Worm (Caenorhabditis elegans) whole organism, L4 larva: ENCODE results near the gene ttyh-1.

Experiments
- D1046.2 ChIP-seq: fragments of 200-800 bp; sonication (Bioruptor generic); IDR thresholded peaks from 2 replicates; pipeline ENCODE4 v1.3.6; 2022; ENCODE audit warnings: missing genetic modification characterization, missing compliant biosample characterization
- F26F4.8 ChIP-seq: fragments of 200-800 bp; sonication (Bioruptor generic); conservative IDR thresholded peaks from 2 replicates; pipeline ENCODE4 v1.3.6; 2022; ENCODE audit warnings: missing genetic modification characterization, missing compliant biosample characterization
- F37D6.2 ChIP-seq: sonication (generic microtip); optimal IDR thresholded peaks from 2 replicates; lab custom pipeline; 2016; ENCODE audit warnings: mild to moderate bottlenecking, missing genetic modification characterization, missing compliant biosample characterization
- F44E2.7 ChIP-seq: fragments of 200-800 bp; sonication (Bioruptor generic); IDR thresholded peaks from 2 replicates; pipeline ENCODE4 v2.1.2; 2022; ENCODE audit warnings: missing genetic modification characterization, missing compliant biosample characterization
- Y48G9A.11 ChIP-seq: fragments of 200-800 bp; sonication (Bioruptor generic); IDR thresholded peaks from 2 replicates; pipeline ENCODE4 v1.3.6; 2022; ENCODE audit warnings: missing genetic modification reagents, missing genetic modification characterization, missing compliant biosample characterization
- Y5F2A.4 ChIP-seq: fragments of 200-800 bp; sonication (Bioruptor generic); optimal IDR thresholded peaks from 2 replicates; lab custom pipeline; 2018; ENCODE audit warnings: mild to moderate bottlenecking, missing genetic modification characterization, missing compliant biosample characterization
- ZK546.5 ChIP-seq, 2 experiments: sonication (generic microtip); optimal IDR thresholded peaks; 2 replicates each; lab custom pipeline; 2017; ENCODE audit warnings: missing biosample characterization in 2 of 2, missing genetic modification characterization in 2 of 2
- ama-1 ChIP-seq: fragments of 150-350 bp; optimal IDR thresholded peaks from 2 replicates; lab custom pipeline; 2014; ENCODE audit warnings: inconsistent platforms, mixed read lengths
- attf-4 ChIP-seq: sonication (generic microtip); optimal IDR thresholded peaks from 3 replicates; lab custom pipeline; 2017; ENCODE audit warnings: missing biosample characterization, missing genetic modification characterization
- ceh-20 ChIP-seq: fragments of 200-800 bp; sonication (Bioruptor generic); IDR thresholded peaks from 2 replicates; pipeline ENCODE4 v1.3.6; 2022; ENCODE audit warnings: missing genetic modification reagents, missing genetic modification characterization, missing compliant biosample characterization
- daf-16 ChIP-seq, 3 experiments: sonication (generic microtip); optimal IDR thresholded peaks; 2 replicates each; lab custom pipeline; 2016 to 2017; ENCODE audit warnings: missing genetic modification characterization in 3 of 3, missing genetic modification reagents in 3 of 3, mild to moderate bottlenecking in 2 of 3, missing compliant biosample characterization in 2 of 3, missing biosample characterization in 1 of 3, moderate library complexity in 1 of 3
- daf-8 ChIP-seq: fragments of 200-800 bp; sonication (Bioruptor generic); IDR thresholded peaks from 2 replicates; pipeline ENCODE4 v1.3.6; 2022; ENCODE audit warnings: missing genetic modification characterization, missing compliant biosample characterization
- dve-1 ChIP-seq: sonication (generic microtip); optimal IDR thresholded peaks from 2 replicates; lab custom pipeline; 2017; ENCODE audit warnings: antibody characterized with exemption, mild to moderate bottlenecking, missing genetic modification characterization, missing compliant biosample characterization; ENCODE audit not compliant: insufficient read depth
- egl-27 ChIP-seq: sonication (generic microtip); optimal IDR thresholded peaks from 3 replicates; lab custom pipeline; 2017; ENCODE audit warnings: missing biosample characterization, missing genetic modification reagents, missing genetic modification characterization
- egl-43 ChIP-seq: fragments of 200-800 bp; sonication (Bioruptor generic); IDR thresholded peaks from 2 replicates; pipeline ENCODE4 v1.3.6; 2022; ENCODE audit warnings: missing genetic modification reagents, missing genetic modification characterization, missing compliant biosample characterization
- fos-1 ChIP-seq: fragments of 150-350 bp; optimal IDR thresholded peaks from 2 replicates; lab custom pipeline; 2014; ENCODE audit warnings: missing biosample characterization, missing genetic modification characterization
- gei-8 ChIP-seq: fragments of 200-800 bp; sonication (Bioruptor generic); optimal IDR thresholded peaks from 2 replicates; lab custom pipeline; 2018; ENCODE audit warnings: mild to moderate bottlenecking, missing genetic modification characterization, missing compliant biosample characterization
- hlh-30 ChIP-seq: sonication (generic microtip); optimal IDR thresholded peaks from 2 replicates; lab custom pipeline; 2017; ENCODE audit warnings: antibody characterized with exemption, mild to moderate bottlenecking, missing genetic modification characterization, missing compliant biosample characterization; ENCODE audit not compliant: insufficient read depth
- hmg-1.1 ChIP-seq: fragments of 200-800 bp; sonication (Bioruptor generic); IDR thresholded peaks from 2 replicates; pipeline ENCODE4 v1.3.6; 2022; ENCODE audit warnings: missing genetic modification reagents, missing genetic modification characterization, missing compliant biosample characterization
- lim-7 ChIP-seq: fragments of 200-800 bp; sonication (Bioruptor generic); IDR thresholded peaks from 2 replicates; pipeline ENCODE4 v1.3.6; 2022; ENCODE audit warnings: missing genetic modification characterization, missing compliant biosample characterization
- lin-13 ChIP-seq: fragments of 150-350 bp; optimal IDR thresholded peaks from 2 replicates; lab custom pipeline; 2014; ENCODE audit warnings: missing biosample characterization, missing genetic modification reagents, missing genetic modification characterization
- lin-15B ChIP-seq: fragments of 150-350 bp; sonication (generic microtip); optimal IDR thresholded peaks from 3 replicates; lab custom pipeline; 2014; ENCODE audit warnings: missing biosample characterization, missing genetic modification characterization
- lin-38 ChIP-seq: fragments of 200-800 bp; sonication (Bioruptor generic); IDR thresholded peaks from 2 replicates; pipeline ENCODE4 v1.3.6; 2022; ENCODE audit warnings: missing genetic modification reagents, missing genetic modification characterization, missing compliant biosample characterization
- lir-3 ChIP-seq: sonication (generic microtip); optimal IDR thresholded peaks from 2 replicates; lab custom pipeline; 2016; ENCODE audit warnings: mild to moderate bottlenecking, missing genetic modification characterization, missing compliant biosample characterization
- mdl-1 ChIP-seq, 2 experiments: fragments of 150-350 bp in 1 of 2; sonication (generic microtip) in 1 of 2; optimal IDR thresholded peaks; 2 replicates each; lab custom pipeline; 2014 to 2017; ENCODE audit warnings: missing biosample characterization in 2 of 2, missing genetic modification characterization in 2 of 2
- mdt-29 ChIP-seq: fragments of 200-800 bp; sonication (Bioruptor generic); IDR thresholded peaks from 2 replicates; pipeline ENCODE4 v1.3.6; 2022; ENCODE audit warnings: missing genetic modification reagents, missing genetic modification characterization, missing compliant biosample characterization
- mes-2 ChIP-seq: sonication (generic microtip); optimal IDR thresholded peaks from 2 replicates; lab custom pipeline; 2016; ENCODE audit warnings: missing genotype, mild to moderate bottlenecking, missing genetic modification characterization, missing compliant biosample characterization; ENCODE audit not compliant: poor library complexity, severe bottlenecking
- mxl-3 ChIP-seq: fragments of 200-800 bp; sonication (Bioruptor generic); optimal IDR thresholded peaks from 2 replicates; lab custom pipeline; 2018; ENCODE audit warnings: mild to moderate bottlenecking, missing genetic modification characterization, missing compliant biosample characterization
- nhr-102 ChIP-seq: sonication (generic microtip); optimal IDR thresholded peaks from 2 replicates; lab custom pipeline; 2016; ENCODE audit warnings: mild to moderate bottlenecking, missing genetic modification characterization, moderate library complexity, missing compliant biosample characterization
- nhr-11 ChIP-seq: fragments of 150-350 bp; optimal IDR thresholded peaks from 2 replicates; lab custom pipeline; 2014; ENCODE audit warnings: missing biosample characterization, missing genetic modification characterization
- nhr-237 ChIP-seq: sonication (generic microtip); optimal IDR thresholded peaks from 2 replicates; lab custom pipeline; 2017; ENCODE audit warnings: missing biosample characterization, missing genetic modification characterization
- nhr-25 ChIP-seq: sonication (generic microtip); optimal IDR thresholded peaks from 2 replicates; lab custom pipeline; 2017; ENCODE audit warnings: missing genetic modification characterization, mild to moderate bottlenecking, missing compliant biosample characterization, antibody characterized with exemption, moderate library complexity, borderline replicate concordance; ENCODE audit not compliant: insufficient read depth
- nhr-28 ChIP-seq: fragments of 150-350 bp; optimal IDR thresholded peaks from 2 replicates; lab custom pipeline; 2014; ENCODE audit warnings: missing biosample characterization, missing genetic modification characterization
- nhr-77 ChIP-seq: fragments of 150-350 bp; optimal IDR thresholded peaks from 2 replicates; lab custom pipeline; 2014; ENCODE audit warnings: missing biosample characterization, missing genetic modification characterization
- php-3 ChIP-seq: fragments of 200-800 bp; sonication (Bioruptor generic); IDR thresholded peaks from 2 replicates; pipeline ENCODE4 v1.3.6; 2022; ENCODE audit warnings: missing genetic modification reagents, missing genetic modification characterization, missing compliant biosample characterization
- pqm-1 ChIP-seq: sonication (generic microtip); optimal IDR thresholded peaks from 2 replicates; lab custom pipeline; 2017; ENCODE audit warnings: missing biosample characterization, missing genetic modification characterization
- sdz-12 ChIP-seq: fragments of 200-800 bp; sonication (Bioruptor generic); optimal IDR thresholded peaks from 2 replicates; lab custom pipeline; 2018; ENCODE audit warnings: mild to moderate bottlenecking, missing genetic modification characterization, missing compliant biosample characterization
- set-16 ChIP-seq: fragments of 200-800 bp; sonication (Bioruptor generic); IDR thresholded peaks from 2 replicates; pipeline ENCODE4 v1.3.6; 2022; ENCODE audit warnings: missing genetic modification reagents, missing genetic modification characterization, missing compliant biosample characterization
- skn-1 ChIP-seq: fragments of 150-350 bp; optimal IDR thresholded peaks from 2 replicates; lab custom pipeline; 2014; ENCODE audit warnings: missing biosample characterization, missing genetic modification characterization
- snpc-1.2 ChIP-seq: fragments of 200-800 bp; sonication (Bioruptor generic); IDR thresholded peaks from 2 replicates; pipeline ENCODE4 v1.3.6; 2022; ENCODE audit warnings: missing genetic modification reagents, missing genetic modification characterization, missing compliant biosample characterization
- tra-1 ChIP-seq: fragments of 200-800 bp; sonication (Bioruptor generic); IDR thresholded peaks from 2 replicates; pipeline ENCODE4 v1.3.6; 2022; ENCODE audit warnings: missing genetic modification reagents, missing genetic modification characterization, missing compliant biosample characterization
- unc-62 ChIP-seq, 3 experiments: fragments of 150-350 bp in 1 of 3; sonication (generic microtip); optimal IDR thresholded peaks in 2 of 3; peaks in 1 of 3; 1 replicate in 1 of 3; 2 replicates in 2 of 3; lab custom pipeline; 2014 to 2017; ENCODE audit warnings: missing biosample characterization in 3 of 3, missing genetic modification characterization in 3 of 3, missing genetic modification reagents in 3 of 3, missing genotype in 1 of 3
- vab-7 ChIP-seq: fragments of 200-800 bp; sonication (Bioruptor generic); IDR thresholded peaks from 2 replicates; pipeline ENCODE4 v1.3.6; 2022; ENCODE audit warnings: missing genetic modification reagents, missing genetic modification characterization, missing compliant biosample characterization
- ztf-7 ChIP-seq: fragments of 150-350 bp; optimal IDR thresholded peaks from 2 replicates; lab custom pipeline; 2014; ENCODE audit warnings: missing biosample characterization, missing genetic modification characterization

Gene ttyh-1

DNA sequence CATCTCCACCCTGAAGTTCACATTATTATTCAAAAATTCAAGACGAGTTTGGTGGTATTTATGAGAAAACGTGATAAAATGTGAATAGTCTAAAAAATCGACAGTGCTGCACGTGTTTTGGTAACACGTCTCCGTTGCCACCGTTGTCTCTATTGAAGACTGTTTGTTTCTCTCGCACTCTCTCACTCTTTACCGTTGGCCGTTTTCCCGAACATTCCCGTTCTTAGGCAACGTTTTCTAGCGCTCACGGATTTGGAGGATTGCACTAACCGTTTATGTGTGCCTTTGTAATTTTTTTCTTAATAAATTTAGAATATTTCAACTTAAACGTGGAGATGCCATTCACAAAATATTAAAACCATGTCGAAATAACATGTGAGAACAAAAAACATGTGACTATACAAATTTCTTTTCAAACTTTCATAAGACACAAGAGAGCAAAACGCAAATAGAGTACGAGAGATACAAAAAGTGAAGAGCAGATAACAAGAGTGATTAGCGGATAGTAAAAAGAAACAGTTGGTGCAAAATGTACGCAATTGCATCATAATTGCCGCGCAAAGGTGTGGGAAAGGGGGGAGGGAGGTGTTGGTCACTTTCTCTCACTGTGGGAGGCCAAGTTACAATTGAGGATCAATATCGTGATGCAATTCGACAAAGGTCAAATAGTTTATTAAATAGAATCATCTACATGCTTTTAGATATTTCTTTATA, 46.5 kb downstream of the ttyh-1 start, which contains the start of gene pek-1 (continued):
- TF ChIP-seq mxl-3 (GFP tag; lab: Kevin White, UChicago) = peak; percentile 89
- 0 out of 2 replicates have a peak, but pooled peaks have one; percentile 11 for TF ChIP-seq hmg-1.1 (GFP tag; lab: Robert Waterston, UW)
- no peak for TF ChIP-seq unc-62 (GFP tag; optimal IDR thresholded peaks at IDR 0.05 in 1 of 2; lab: Kevin White, UChicago)
- TF ChIP-seq unc-62 (tag; optimal IDR thresholded peaks at IDR 0.05; lab: Kevin White, UChicago) = no peak
- TF ChIP-seq set-16 (GFP tag; lab: Robert Waterston, UW) = no peak
- no peak for TF ChIP-seq nhr-237 (tag; lab: Kevin White, UChicago)
- TF ChIP-seq nhr-77 (tag; lab: Kevin White, UChicago) = peak; percentile 3
- TF ChIP-seq nhr-11 (tag; lab: Kevin White, UChicago) = peak; percentile 27
- TF ChIP-seq egl-43 (GFP tag; lab: Robert Waterston, UW) = no peak
- TF ChIP-seq mes-2 = peak; percentile 33
- TF ChIP-seq lin-15B = no peak
- peak; percentile 60 for TF ChIP-seq dve-1
- peak; percentile 80 for TF ChIP-seq hlh-30 (tag; lab: Kevin White, UChicago)
- TF ChIP-seq ztf-7 (tag; lab: Kevin White, UChicago) = peak; percentile 9
- no peak for TF ChIP-seq D1046.2
- TF ChIP-seq nhr-25 (tag; lab: Kevin White, UChicago) = peak; percentile 39
- no peak for TF ChIP-seq vab-7 (GFP tag; lab: Robert Waterston, UW)
- TF ChIP-seq skn-1 (tag; lab: Kevin White, UChicago) = no peak
- TF ChIP-seq daf-16 (GFP tag; optimal IDR thresholded peaks at IDR 0.05; lab: Kevin White, UChicago) = peak in 1 of 2 experiments; percentile 31
- peak; percentile 55 for TF ChIP-seq daf-16 (tag; optimal IDR thresholded peaks at IDR 0.05; lab: Kevin White, UChicago)
- TF ChIP-seq lir-3 = no peak
- TF ChIP-seq snpc-1.2 (GFP tag; lab: Robert Waterston, UW) = no peak

DNA sequence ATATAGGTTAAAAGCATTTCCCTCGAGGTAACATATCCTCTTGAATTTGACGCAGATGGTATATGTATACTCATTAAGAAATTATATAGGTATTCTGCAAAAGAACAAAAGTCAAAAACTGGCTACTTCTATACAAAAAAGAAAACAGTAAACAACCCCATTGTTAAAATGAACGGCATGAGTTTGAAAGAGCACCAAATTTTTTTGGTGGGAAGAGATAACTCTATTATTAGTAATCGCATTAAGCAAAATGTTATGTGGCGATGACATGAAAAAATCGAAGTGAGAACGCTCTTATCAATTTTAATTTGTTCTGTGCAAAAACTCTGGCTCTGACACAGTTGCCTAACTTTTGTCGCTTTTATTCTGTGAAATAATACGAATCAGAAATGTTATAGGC, 50.1 kb downstream of the ttyh-1 start, which contains the start of gene F46C3.2:
Gene F46C3.2, minus strand, starts transcription at position 101 of the 400 bp plus-strand sequence.
- TF ChIP-seq nhr-28 (tag; lab: Kevin White, UChicago) (peak; percentile 16), ama-1 (lab: Kevin White, UChicago) (no peak), egl-27 (tag; lab: Kevin White, UChicago) (no peak), php-3 (GFP tag; lab: Robert Waterston, UW) (no peak), daf-16 (GFP tag; optimal IDR thresholded peaks at IDR 0.05; lab: Kevin White, UChicago) (no peak), daf-16 (tag; optimal IDR thresholded peaks at IDR 0.05; lab: Kevin White, UChicago) (peak; percentile 35), Y5F2A.4 (GFP tag; lab: Kevin White, UChicago) (no peak), fos-1 (no peak), pqm-1 (tag; lab: Kevin White, UChicago) (peak; percentile 40), tra-1 (GFP tag; lab: Robert Waterston, UW) (no peak)

DNA sequence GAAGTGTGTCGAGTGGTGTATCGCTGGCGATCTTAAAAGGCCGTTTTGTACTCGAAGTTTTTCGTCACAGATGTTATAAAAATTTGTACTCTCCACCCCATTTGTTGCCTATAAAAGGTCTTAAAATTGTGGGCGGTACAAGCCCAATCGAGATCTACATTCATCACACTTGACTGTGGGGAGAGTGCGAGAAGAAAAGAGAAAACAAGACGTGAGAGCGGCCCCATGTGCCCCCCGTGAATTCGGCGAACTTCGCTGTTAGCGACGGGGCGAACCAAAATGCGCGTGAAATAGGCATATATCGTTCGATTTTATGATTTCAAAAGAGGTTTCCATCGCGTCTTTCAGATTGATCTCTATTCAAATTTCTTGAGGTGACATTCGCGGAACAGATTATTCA, 51.5 kb downstream of the ttyh-1 start, which contains the start of gene F46C3.6:
Gene F46C3.6, minus strand, starts transcription at position 87 of the 400 bp plus-strand sequence.
- no peak for TF ChIP-seq Y48G9A.11
- no peak for TF ChIP-seq daf-8
- TF ChIP-seq egl-43 (GFP tag; lab: Robert Waterston, UW) = no peak
- no peak for TF ChIP-seq gei-8 (GFP tag; lab: Kevin White, UChicago)
- peak; percentile 22 for TF ChIP-seq hlh-30 (tag; lab: Kevin White, UChicago)
- TF ChIP-seq php-3 (GFP tag; lab: Robert Waterston, UW) = no peak
- no peak for TF ChIP-seq nhr-25 (tag; lab: Kevin White, UChicago)
- no peak for TF ChIP-seq F37D6.2
- TF ChIP-seq F44E2.7 (GFP tag; lab: Robert Waterston, UW) = no peak
- TF ChIP-seq tra-1 (GFP tag; lab: Robert Waterston, UW) = no peak
- TF ChIP-seq F26F4.8 = no peak
- no peak for TF ChIP-seq mdt-29 (GFP tag; lab: Robert Waterston, UW)
- TF ChIP-seq mdl-1 (tag; optimal IDR thresholded peaks at IDR 0.05; lab: Kevin White, UChicago) = peak in 1 of 2 experiments; percentile 7
- TF ChIP-seq ZK546.5 (tag; optimal IDR thresholded peaks at IDR 0.05; lab: Kevin White, UChicago) = no peak
- peak; percentile 10 for TF ChIP-seq mxl-3 (GFP tag; lab: Kevin White, UChicago)
- TF ChIP-seq nhr-102 (tag; lab: Kevin White, UChicago) = no peak
- TF ChIP-seq lin-13 (GFP tag; lab: Kevin White, UChicago) = no peak
- no peak for TF ChIP-seq egl-27 (tag; lab: Kevin White, UChicago)
- no peak for TF ChIP-seq attf-4 (tag; lab: Kevin White, UChicago)
- no peak for TF ChIP-seq ceh-20
- no peak for TF ChIP-seq unc-62 (GFP tag; optimal IDR thresholded peaks at IDR 0.05 in 1 of 2; lab: Kevin White, UChicago)
- no peak for TF ChIP-seq unc-62 (tag; optimal IDR thresholded peaks at IDR 0.05; lab: Kevin White, UChicago)
- no peak for TF ChIP-seq sdz-12 (GFP tag; lab: Kevin White, UChicago)
- TF ChIP-seq lin-38 (GFP tag; lab: Robert Waterston, UW) = no peak
- TF ChIP-seq ama-1 (lab: Kevin White, UChicago) = no peak
- 0 out of 2 replicates have a peak, but pooled peaks have one; percentile 36 for TF ChIP-seq lim-7
